Worm (Caenorhabditis elegans): Measurements from ENCODE around the gene mlh-1.

The mlh-1 gene

ce11 chrIII:13462138-13462634, 52.2 kb downstream of the mlh-1 start, which contains the start of the genes abcf-2 and T27E9.2:
TSS of gene abcf-2 (minus strand) at chrIII:13462238.
TSS of gene T27E9.2 (minus strand) at chrIII:13462584.
- TF ChIP-seq nhr-12 (tag; optimal IDR thresholded peaks at IDR 0.05), result no peak

- TF ChIP-seq zag-1 (tag; optimal IDR thresholded peaks at IDR 0.05), result no peak
- TF ChIP-seq lsy-2 (tag; optimal IDR thresholded peaks at IDR 0.05), result no peak
- no peak for TF ChIP-seq nhr-6 (tag; optimal IDR thresholded peaks at IDR 0.05)
- no peak for TF ChIP-seq elt-3 (tag; optimal IDR thresholded peaks at IDR 0.05)
- TF ChIP-seq nhr-12 (tag; optimal IDR thresholded peaks at IDR 0.05), result no peak
- TF ChIP-seq mbf-1 (tag; optimal IDR thresholded peaks at IDR 0.05), result no peak
- TF ChIP-seq alr-1 (tag; optimal IDR thresholded peaks at IDR 0.05), result no peak
- TF ChIP-seq sem-4 (tag; optimal IDR thresholded peaks at IDR 0.05), result no peak
- TF ChIP-seq mdl-1 (tag; optimal IDR thresholded peaks at IDR 0.05), result no peak
Measured at ce11 chrIII:13461535-13461934, 52.8 kb downstream of the mlh-1 start.

All from whole organism, L2 larva.